Fruit fly (Drosophila melanogaster): ENCODE measurements around the gene Ocho.

Ocho gene

dm6 chr3L:14956288-14957032 is 18.2 kb upstream of the Ocho start (continued):
- TF ChIP-seq Kr (GFP tag; optimal IDR thresholded peaks at IDR 0.05) (peak; percentile 98), CG17328 (GFP tag; IDR thresholded peaks at IDR 0.05) (peak; percentile 42; the same call in 1 of the 2 replicates), sens (GFP tag) (peak; percentile 93), CG12236 (GFP tag; optimal IDR thresholded peaks at IDR 0.05) (peak; percentile 37), pho (GFP tag; optimal IDR thresholded peaks at IDR 0.05) (no peak), Lpt (GFP tag; optimal IDR thresholded peaks at IDR 0.05) (no peak), exex (tag; optimal IDR thresholded peaks at IDR 0.05) (no peak), Dip3 (GFP tag; optimal IDR thresholded peaks at IDR 0.05) (no peak), CG2116 (GFP tag; optimal IDR thresholded peaks at IDR 0.05) (peak; percentile 51), chn (GFP tag; optimal IDR thresholded peaks at IDR 0.05) (peak; percentile 15), CG6654 (GFP tag; optimal IDR thresholded peaks at IDR 0.05) (no peak), dmrt11E (tag; optimal IDR thresholded peaks at IDR 0.05) (peak; percentile 76), prd (optimal IDR thresholded peaks at IDR 0.05) (no peak), prd (GFP tag; IDR thresholded peaks at IDR 0.05) (peak; percentile 55; the same call in 2 of the 3 replicates), gce (GFP tag; IDR thresholded peaks at IDR 0.05) (no peak)

- TF ChIP-seq CG31388 (GFP tag; optimal IDR thresholded peaks at IDR 0.05) (no peak), CG6654 (GFP tag; optimal IDR thresholded peaks at IDR 0.05) (no peak), grn (GFP tag; optimal IDR thresholded peaks at IDR 0.05) (peak; percentile 75), Lpt (GFP tag; optimal IDR thresholded peaks at IDR 0.05) (no peak), CG17328 (GFP tag; IDR thresholded peaks at IDR 0.05) (no peak), stwl (tag; optimal IDR thresholded peaks at IDR 0.05) (no peak), sim (GFP tag; IDR thresholded peaks at IDR 0.05) (no peak), usp (GFP tag; optimal IDR thresholded peaks at IDR 0.05) (no peak), lola (GFP tag; optimal IDR thresholded peaks at IDR 0.05) (no peak), Ets97D (GFP tag; optimal IDR thresholded peaks at IDR 0.05) (no peak), CG15479 (GFP tag; optimal IDR thresholded peaks at IDR 0.05) (peak; percentile 94), D (optimal IDR thresholded peaks at IDR 0.05) (peak; percentile 23), D (GFP tag; optimal IDR thresholded peaks at IDR 0.05) (no peak), CG33557 (GFP tag; optimal IDR thresholded peaks at IDR 0.05) (no peak), D19A (tag; optimal IDR thresholded peaks at IDR 0.05) (no peak), crp (GFP tag; optimal IDR thresholded peaks at IDR 0.05) (no peak), bcd (GFP tag; optimal IDR thresholded peaks at IDR 0.05) (no peak), rib (GFP tag; IDR thresholded peaks at IDR 0.05) (no peak), caup (GFP tag; optimal IDR thresholded peaks at IDR 0.05; ENCODE audit: severe bottlenecking) (no peak), HLH4C (GFP tag; IDR thresholded peaks at IDR 0.05; ENCODE audit: partially characterized antibody) (no peak), CG3407 (GFP tag; optimal IDR thresholded peaks at IDR 0.05) (no peak), bowl (GFP tag; IDR thresholded peaks at IDR 0.05) (no peak), CG12744 (GFP tag; optimal IDR thresholded peaks at IDR 0.05) (no peak), Sox102F (GFP tag; optimal IDR thresholded peaks at IDR 0.05) (no peak), Sin3A (optimal IDR thresholded peaks at IDR 0.05) (no peak), CG31224 (GFP tag; IDR thresholded peaks at IDR 0.05) (no peak), psq (GFP tag; optimal IDR thresholded peaks at IDR 0.05) (no peak), CkIIα-i1 (GFP tag; IDR thresholded peaks at IDR 0.05) (no peak), Ets65A (GFP tag) (peak; percentile 18), Sry-δ (GFP tag; optimal IDR thresholded peaks at IDR 0.05) (no peak), CG4424 (GFP tag; optimal IDR thresholded peaks at IDR 0.05) (no peak), luna (GFP tag; optimal IDR thresholded peaks at IDR 0.05) (no peak), Hr51 (GFP tag; optimal IDR thresholded peaks at IDR 0.05) (no peak), CG7556 (GFP tag; optimal IDR thresholded peaks at IDR 0.05) (no peak), Rfx (GFP tag; IDR thresholded peaks at IDR 0.05) (no peak)
Observed at dm6 chr3L:14957033-14957328, 17.7 kb upstream of the Ocho start.
